Fruit fly (Drosophila melanogaster): ENCODE data around the gene Ddrgk1.

Ddrgk1 gene

dm6 chr3R:21214693-21215145, at the start of gene Ddrgk1:
Ddrgk1 (plus strand) TSS chr3R:21215079.
- no peak for TF ChIP-seq MESR4 (GFP tag; optimal IDR thresholded peaks at IDR 0.05)
- no peak for TF ChIP-seq CG17802 (tag; optimal IDR thresholded peaks at IDR 0.05)
- TF ChIP-seq CG16815 (GFP tag; optimal IDR thresholded peaks at IDR 0.05) = no peak
- peak; percentile 3 for TF ChIP-seq CG34376 (GFP tag; optimal IDR thresholded peaks at IDR 0.05)
- TF ChIP-seq crol (GFP tag; IDR thresholded peaks at IDR 0.05) = no peak
- TF ChIP-seq sens (GFP tag) = peak; percentile 90
- TF ChIP-seq twi (tag; optimal IDR thresholded peaks at IDR 0.05) = peak; percentile 73
- no peak for TF ChIP-seq Dp (GFP tag; optimal IDR thresholded peaks at IDR 0.05)
- peak in 1 of 3 experiments; percentile 3 for TF ChIP-seq lola (GFP tag; optimal IDR thresholded peaks at IDR 0.05)
- TF ChIP-seq yki (optimal IDR thresholded peaks at IDR 0.05) = no peak
- TF ChIP-seq sob (GFP tag; IDR thresholded peaks at IDR 0.05) = 0 out of 2 replicates have a peak, but pooled peaks have one; percentile 24
- no peak for TF ChIP-seq wdn (GFP tag; IDR thresholded peaks at IDR 0.05)
- TF ChIP-seq tx (GFP tag; optimal IDR thresholded peaks at IDR 0.05) = peak; percentile 37
- TF ChIP-seq CG14710 (tag; optimal IDR thresholded peaks at IDR 0.05) = peak; percentile 42
- no peak for TF ChIP-seq Fer1 (GFP tag; optimal IDR thresholded peaks at IDR 0.05)
- peak; percentile 34 for TF ChIP-seq ems (GFP tag; optimal IDR thresholded peaks at IDR 0.05)
- no peak for TF ChIP-seq Hr39 (optimal IDR thresholded peaks at IDR 0.05)
- TF ChIP-seq Meics (GFP tag; optimal IDR thresholded peaks at IDR 0.05) = peak; percentile 99
- peak; percentile 57; the same call in 1 of the 3 replicates for TF ChIP-seq CG34422 (GFP tag; IDR thresholded peaks at IDR 0.05)
- peak; percentile 31 for TF ChIP-seq HmgZ (tag; optimal IDR thresholded peaks at IDR 0.05)
- TF ChIP-seq Blimp-1 (GFP tag; optimal IDR thresholded peaks at IDR 0.05) = no peak
- TF ChIP-seq YL-1 (GFP tag; optimal IDR thresholded peaks at IDR 0.05) = peak; percentile 30
- peak; percentile 15 for TF ChIP-seq sug (tag; optimal IDR thresholded peaks at IDR 0.05)
- peak; percentile 7 for TF ChIP-seq Side (GFP tag; optimal IDR thresholded peaks at IDR 0.05)
- TF ChIP-seq ash1 (GFP tag; optimal IDR thresholded peaks at IDR 0.05) = no peak
- no peak for TF ChIP-seq D19A (tag; optimal IDR thresholded peaks at IDR 0.05)
- no peak for TF ChIP-seq CG17829 (tag; optimal IDR thresholded peaks at IDR 0.05)
- peak; percentile 4; the same call in 1 of the 2 replicates for TF ChIP-seq lmd (GFP tag; IDR thresholded peaks at IDR 0.05)
- 0 out of 2 replicates have a peak, but pooled peaks have one; percentile 31 for TF ChIP-seq stc (GFP tag; IDR thresholded peaks at IDR 0.05)
- TF ChIP-seq CG18262 (tag; optimal IDR thresholded peaks at IDR 0.05) = peak; percentile 3
- no peak for TF ChIP-seq gt (GFP tag; IDR thresholded peaks at IDR 0.05)
- TF ChIP-seq stwl (tag; optimal IDR thresholded peaks at IDR 0.05) = peak; percentile 10
- peak; percentile 13 to 26 for TF ChIP-seq dpn (GFP tag; optimal IDR thresholded peaks at IDR 0.05)
- TF ChIP-seq gcm (GFP tag; optimal IDR thresholded peaks at IDR 0.05) = no peak
- TF ChIP-seq klu (GFP tag; IDR thresholded peaks at IDR 0.05) = 0 out of 2 replicates have a peak, but pooled peaks have one; percentile 7
- TF ChIP-seq BEAF-32 (GFP tag; optimal IDR thresholded peaks at IDR 0.05) = peak; percentile 13
- peak; percentile 43; the same call in 1 of the 2 replicates for TF ChIP-seq slbo (GFP tag; IDR thresholded peaks at IDR 0.05)
- TF ChIP-seq CG13424 (tag; optimal IDR thresholded peaks at IDR 0.05) = peak; percentile 11
- peak; percentile 8 for TF ChIP-seq CG10654 (GFP tag; optimal IDR thresholded peaks at IDR 0.05)
- TF ChIP-seq CG2712 (tag; optimal IDR thresholded peaks at IDR 0.05) = peak; percentile 40
- TF ChIP-seq CG3995 (GFP tag; optimal IDR thresholded peaks at IDR 0.05) = no peak
- no peak for TF ChIP-seq bcd (GFP tag; optimal IDR thresholded peaks at IDR 0.05)
- peak; percentile 18 for TF ChIP-seq CoRest (tag; optimal IDR thresholded peaks at IDR 0.05)
- TF ChIP-seq CG30020 (tag; optimal IDR thresholded peaks at IDR 0.05) = peak; percentile 89
- no peak for TF ChIP-seq repo (GFP tag; optimal IDR thresholded peaks at IDR 0.05)
- TF ChIP-seq CG13624 (GFP tag; optimal IDR thresholded peaks at IDR 0.05) = peak; percentile 30
- peak; percentile 26 for TF ChIP-seq CG12659 (GFP tag; optimal IDR thresholded peaks at IDR 0.05)
- no peak for TF ChIP-seq gce (GFP tag; IDR thresholded peaks at IDR 0.05)
- TF ChIP-seq Bteb2 (GFP tag; optimal IDR thresholded peaks at IDR 0.05) = no peak
- peak; percentile 13 for TF ChIP-seq CG1233 (GFP tag; optimal IDR thresholded peaks at IDR 0.05)
- TF ChIP-seq CG30403 (GFP tag; optimal IDR thresholded peaks at IDR 0.05) = peak; percentile 42
